Worm (Caenorhabditis elegans): ENCODE data around the gene nspb-4.

ce11 chrIV:6565605-6566004 is 32.4 kb upstream of the nspb-4 start:
- TF ChIP-seq zim-3 (tag; optimal IDR thresholded peaks at IDR 0.05): no peak
- TF ChIP-seq sea-2 (GFP tag; IDR thresholded peaks at IDR 0.05): no peak
